Worm (Caenorhabditis elegans) whole organism, L4 larva: ENCODE measurements around the gene C47E8.1.

Source experiments
- F37D6.2 ChIP-seq: sonication (generic microtip); optimal IDR thresholded peaks from 2 replicates; lab custom pipeline; 2016; ENCODE audit warnings: mild to moderate bottlenecking, missing genetic modification characterization, missing compliant biosample characterization
- R02D3.7 ChIP-seq: fragments of 150-350 bp; sonication (generic microtip); optimal IDR thresholded peaks from 3 replicates; lab custom pipeline; 2014; ENCODE audit warnings: missing biosample characterization, missing genetic modification characterization
- T20F7.1 ChIP-seq: fragments of 200-800 bp; sonication (Bioruptor generic); optimal IDR thresholded peaks from 2 replicates; lab custom pipeline; 2018; ENCODE audit warnings: mild to moderate bottlenecking, missing genetic modification characterization, missing compliant biosample characterization
- T26A8.4 ChIP-seq: fragments of 200-800 bp; sonication (Bioruptor generic); IDR thresholded peaks from 2 replicates; pipeline ENCODE4 v1.3.6; 2022; ENCODE audit warnings: missing genetic modification characterization, missing compliant biosample characterization
- Y48G9A.11 ChIP-seq: fragments of 200-800 bp; sonication (Bioruptor generic); IDR thresholded peaks from 2 replicates; pipeline ENCODE4 v1.3.6; 2022; ENCODE audit warnings: missing genetic modification reagents, missing genetic modification characterization, missing compliant biosample characterization
- ZK337.2 ChIP-seq: fragments of 200-800 bp; sonication (Bioruptor generic); IDR thresholded peaks from 2 replicates; pipeline ENCODE4 v1.3.6; 2022; ENCODE audit warnings: missing genetic modification reagents, missing genetic modification characterization, missing compliant biosample characterization
- ZK546.5 ChIP-seq, 2 experiments: sonication (generic microtip); optimal IDR thresholded peaks; 2 replicates each; lab custom pipeline; 2017; ENCODE audit warnings: missing biosample characterization in 2 of 2, missing genetic modification characterization in 2 of 2
- aha-1 ChIP-seq: fragments of 150-350 bp; peaks from one replicate; lab custom pipeline; 2014; ENCODE audit warnings: missing biosample characterization, missing genetic modification characterization
- arid-1 ChIP-seq: fragments of 200-800 bp; sonication (Bioruptor generic); conservative IDR thresholded peaks from 2 replicates; pipeline ENCODE4 v1.3.6; 2022; ENCODE audit warnings: missing genetic modification reagents, missing genetic modification characterization, missing compliant biosample characterization
- ceh-20 ChIP-seq: fragments of 200-800 bp; sonication (Bioruptor generic); IDR thresholded peaks from 2 replicates; pipeline ENCODE4 v1.3.6; 2022; ENCODE audit warnings: missing genetic modification reagents, missing genetic modification characterization, missing compliant biosample characterization
- ceh-28 ChIP-seq: fragments of 150-350 bp; optimal IDR thresholded peaks from 2 replicates; lab custom pipeline; 2014; ENCODE audit warnings: missing biosample characterization, missing genetic modification reagents, missing genetic modification characterization
- ceh-32 ChIP-seq: sonication (generic microtip); optimal IDR thresholded peaks from 2 replicates; lab custom pipeline; 2016; ENCODE audit warnings: mild to moderate bottlenecking, missing genetic modification characterization, missing compliant biosample characterization; ENCODE audit not compliant: poor library complexity
- ceh-62 ChIP-seq: sonication (generic microtip); optimal IDR thresholded peaks from 2 replicates; lab custom pipeline; 2017; ENCODE audit warnings: missing biosample characterization, missing genetic modification characterization
- ceh-82 ChIP-seq: sonication (generic microtip); optimal IDR thresholded peaks from 2 replicates; lab custom pipeline; 2017; ENCODE audit warnings: missing biosample characterization, missing genetic modification characterization
- cey-2 ChIP-seq: sonication (generic microtip); optimal IDR thresholded peaks from 3 replicates; lab custom pipeline; 2017; ENCODE audit warnings: missing genetic modification characterization, mild to moderate bottlenecking, missing compliant biosample characterization, antibody characterized with exemption, borderline replicate concordance; ENCODE audit not compliant: insufficient read depth
- daf-19 ChIP-seq: fragments of 200-800 bp; sonication (Bioruptor generic); conservative IDR thresholded peaks from 2 replicates; pipeline ENCODE4 v1.3.6; 2022; ENCODE audit warnings: missing genetic modification characterization, missing compliant biosample characterization
- dmd-9 ChIP-seq: fragments of 200-800 bp; sonication (Bioruptor generic); IDR thresholded peaks from 2 replicates; pipeline ENCODE4 v1.3.6; 2022; ENCODE audit warnings: missing genetic modification reagents, missing genetic modification characterization, missing compliant biosample characterization
- duxl-1 ChIP-seq: sonication (generic microtip); optimal IDR thresholded peaks from 2 replicates; lab custom pipeline; 2016; ENCODE audit warnings: mild to moderate bottlenecking, missing genetic modification characterization, moderate library complexity, missing compliant biosample characterization; ENCODE audit not compliant: poor library complexity
- dve-1 ChIP-seq: sonication (generic microtip); optimal IDR thresholded peaks from 2 replicates; lab custom pipeline; 2017; ENCODE audit warnings: antibody characterized with exemption, mild to moderate bottlenecking, missing genetic modification characterization, missing compliant biosample characterization; ENCODE audit not compliant: insufficient read depth
- fos-1 ChIP-seq: fragments of 150-350 bp; optimal IDR thresholded peaks from 2 replicates; lab custom pipeline; 2014; ENCODE audit warnings: missing biosample characterization, missing genetic modification characterization
- hif-1 ChIP-seq, 2 experiments: sonication (generic microtip); optimal IDR thresholded peaks; 2 replicates each; lab custom pipeline; 2016 to 2017; ENCODE audit warnings: missing compliant biosample characterization in 2 of 2, missing genetic modification characterization in 2 of 2, missing genetic modification reagents in 2 of 2, missing genotype in 2 of 2, mild to moderate bottlenecking in 1 of 2
- hlh-11 ChIP-seq: fragments of 200-800 bp; sonication (Bioruptor generic); optimal IDR thresholded peaks from 2 replicates; lab custom pipeline; 2018; ENCODE audit warnings: mild to moderate bottlenecking, missing genetic modification characterization, missing compliant biosample characterization
- hlh-30 ChIP-seq: sonication (generic microtip); optimal IDR thresholded peaks from 2 replicates; lab custom pipeline; 2017; ENCODE audit warnings: antibody characterized with exemption, mild to moderate bottlenecking, missing genetic modification characterization, missing compliant biosample characterization; ENCODE audit not compliant: insufficient read depth
- jun-1 ChIP-seq: fragments of 150-350 bp; optimal IDR thresholded peaks from 2 replicates; lab custom pipeline; 2014; ENCODE audit warnings: missing biosample characterization, missing genetic modification reagents, missing genetic modification characterization
- lin-15B ChIP-seq: fragments of 150-350 bp; sonication (generic microtip); optimal IDR thresholded peaks from 3 replicates; lab custom pipeline; 2014; ENCODE audit warnings: missing biosample characterization, missing genetic modification characterization
- lin-29 ChIP-seq: fragments of 200-800 bp; sonication (Bioruptor generic); IDR thresholded peaks from 2 replicates; pipeline ENCODE4 v1.3.6; 2022; ENCODE audit warnings: missing genetic modification reagents, missing genetic modification characterization, missing compliant biosample characterization
- lin-39 ChIP-seq: fragments of 150-350 bp; optimal IDR thresholded peaks from 2 replicates; lab custom pipeline; 2014; ENCODE audit warnings: missing biosample characterization, missing genetic modification reagents, missing genetic modification characterization
- lir-3 ChIP-seq: sonication (generic microtip); optimal IDR thresholded peaks from 2 replicates; lab custom pipeline; 2016; ENCODE audit warnings: mild to moderate bottlenecking, missing genetic modification characterization, missing compliant biosample characterization
- lsy-2 ChIP-seq, 2 experiments: fragments of 150-350 bp in 1 of 2; sonication (generic microtip) in 1 of 2; optimal IDR thresholded peaks; 2 replicates each; lab custom pipeline; 2014 to 2017; ENCODE audit warnings: missing biosample characterization in 2 of 2, missing genetic modification characterization in 2 of 2
- mdl-1 ChIP-seq, 2 experiments: fragments of 150-350 bp in 1 of 2; sonication (generic microtip) in 1 of 2; optimal IDR thresholded peaks; 2 replicates each; lab custom pipeline; 2014 to 2017; ENCODE audit warnings: missing biosample characterization in 2 of 2, missing genetic modification characterization in 2 of 2
- mes-2 ChIP-seq: sonication (generic microtip); optimal IDR thresholded peaks from 2 replicates; lab custom pipeline; 2016; ENCODE audit warnings: missing genotype, mild to moderate bottlenecking, missing genetic modification characterization, missing compliant biosample characterization; ENCODE audit not compliant: poor library complexity, severe bottlenecking
- mxl-2 ChIP-seq: fragments of 200-800 bp; sonication (Bioruptor generic); conservative IDR thresholded peaks from 2 replicates; pipeline ENCODE4 v1.3.6; 2022; ENCODE audit warnings: missing genetic modification reagents, missing genetic modification characterization, missing compliant biosample characterization
- nhr-11 ChIP-seq: fragments of 150-350 bp; optimal IDR thresholded peaks from 2 replicates; lab custom pipeline; 2014; ENCODE audit warnings: missing biosample characterization, missing genetic modification characterization
- nhr-111 ChIP-seq: fragments of 200-800 bp; sonication (Bioruptor generic); optimal IDR thresholded peaks from 2 replicates; lab custom pipeline; 2018; ENCODE audit warnings: mild to moderate bottlenecking, missing genetic modification characterization, missing compliant biosample characterization
- nhr-237 ChIP-seq: sonication (generic microtip); optimal IDR thresholded peaks from 2 replicates; lab custom pipeline; 2017; ENCODE audit warnings: missing biosample characterization, missing genetic modification characterization
- nhr-25 ChIP-seq: sonication (generic microtip); optimal IDR thresholded peaks from 2 replicates; lab custom pipeline; 2017; ENCODE audit warnings: missing genetic modification characterization, mild to moderate bottlenecking, missing compliant biosample characterization, antibody characterized with exemption, moderate library complexity, borderline replicate concordance; ENCODE audit not compliant: insufficient read depth
- nhr-41 ChIP-seq: fragments of 200-800 bp; sonication (Bioruptor generic); IDR thresholded peaks from 2 replicates; pipeline ENCODE4 v1.3.6; 2022; ENCODE audit warnings: missing genetic modification reagents, missing genetic modification characterization, missing compliant biosample characterization
- nhr-48 ChIP-seq: sonication (generic microtip); optimal IDR thresholded peaks from 2 replicates; lab custom pipeline; 2016; ENCODE audit warnings: mild to moderate bottlenecking, missing genetic modification characterization, missing compliant biosample characterization
- nhr-6 ChIP-seq: fragments of 150-350 bp; optimal IDR thresholded peaks from 2 replicates; lab custom pipeline; 2014; ENCODE audit warnings: missing biosample characterization, missing genetic modification characterization
- nhr-77 ChIP-seq: fragments of 150-350 bp; optimal IDR thresholded peaks from 2 replicates; lab custom pipeline; 2014; ENCODE audit warnings: missing biosample characterization, missing genetic modification characterization
- php-3 ChIP-seq: fragments of 200-800 bp; sonication (Bioruptor generic); IDR thresholded peaks from 2 replicates; pipeline ENCODE4 v1.3.6; 2022; ENCODE audit warnings: missing genetic modification reagents, missing genetic modification characterization, missing compliant biosample characterization
- rbr-2 ChIP-seq: sonication (generic microtip); optimal IDR thresholded peaks from 2 replicates; lab custom pipeline; 2016; ENCODE audit warnings: missing genotype, missing genetic modification characterization, missing compliant biosample characterization
- saeg-2 ChIP-seq: fragments of 200-800 bp; sonication (Bioruptor generic); IDR thresholded peaks from 2 replicates; pipeline ENCODE4 v1.3.6; 2022; ENCODE audit warnings: missing genetic modification reagents, missing genetic modification characterization, missing compliant biosample characterization
- spr-3 ChIP-seq: fragments of 200-800 bp; sonication (Bioruptor generic); optimal IDR thresholded peaks from 2 replicates; lab custom pipeline; 2018; ENCODE audit warnings: mild to moderate bottlenecking, missing genetic modification characterization, missing compliant biosample characterization
- unc-39 ChIP-seq: sonication (generic microtip); optimal IDR thresholded peaks from 2 replicates; lab custom pipeline; 2017; ENCODE audit warnings: missing biosample characterization, missing genetic modification characterization
- unc-62 ChIP-seq, 3 experiments: fragments of 150-350 bp in 1 of 3; sonication (generic microtip); optimal IDR thresholded peaks in 2 of 3; peaks in 1 of 3; 1 replicate in 1 of 3; 2 replicates in 2 of 3; lab custom pipeline; 2014 to 2017; ENCODE audit warnings: missing biosample characterization in 3 of 3, missing genetic modification characterization in 3 of 3, missing genetic modification reagents in 3 of 3, missing genotype in 1 of 3
- vab-7 ChIP-seq: fragments of 200-800 bp; sonication (Bioruptor generic); IDR thresholded peaks from 2 replicates; pipeline ENCODE4 v1.3.6; 2022; ENCODE audit warnings: missing genetic modification reagents, missing genetic modification characterization, missing compliant biosample characterization
- ztf-7 ChIP-seq: fragments of 150-350 bp; optimal IDR thresholded peaks from 2 replicates; lab custom pipeline; 2014; ENCODE audit warnings: missing biosample characterization, missing genetic modification characterization

The C47E8.1 gene

ce11 chrV:14685435-14686058 is 19.7 kb downstream of the C47E8.1 start, which contains the start of gene C47E8.4 (continued):
- TF ChIP-seq dve-1 (tag; lab: Kevin White, UChicago): peak; percentile 99
- peak; percentile 98 for TF ChIP-seq rbr-2
- peak; percentile 89 for TF ChIP-seq php-3 (GFP tag; lab: Robert Waterston, UW)
- TF ChIP-seq nhr-11 (tag; lab: Kevin White, UChicago): peak; percentile 99
- TF ChIP-seq hif-1 (tag; optimal IDR thresholded peaks at IDR 0.05; lab: Kevin White, UChicago): peak; percentile 77 to 95
- peak; percentile 91 for TF ChIP-seq T20F7.1 (GFP tag; lab: Kevin White, UChicago)
- peak; percentile 94 for TF ChIP-seq nhr-48 (tag; lab: Kevin White, UChicago)
- TF ChIP-seq ceh-62 (tag; lab: Kevin White, UChicago): no peak
- no peak for TF ChIP-seq nhr-237
- TF ChIP-seq ceh-32 (tag; lab: Kevin White, UChicago): peak; percentile 76
- peak; percentile 99 for TF ChIP-seq aha-1 (tag; lab: Kevin White, UChicago)
- TF ChIP-seq daf-19 (GFP tag; lab: Robert Waterston, UW): no peak; the same call in 1 of the 2 replicates
- peak in 1 of 2 experiments; percentile 62 for TF ChIP-seq ZK546.5 (tag; optimal IDR thresholded peaks at IDR 0.05; lab: Kevin White, UChicago)
- TF ChIP-seq unc-39 (tag; lab: Kevin White, UChicago): no peak
- TF ChIP-seq nhr-111 (GFP tag; lab: Kevin White, UChicago): peak; percentile 54
- TF ChIP-seq spr-3 (GFP tag; lab: Kevin White, UChicago): peak; percentile 85
- peak; percentile 65; the same call in 1 of the 2 replicates for TF ChIP-seq nhr-41
- TF ChIP-seq ceh-20 (GFP tag; lab: Robert Waterston, UW): peak; percentile 98
- peak; percentile 90 for TF ChIP-seq lin-29 (GFP tag; lab: Robert Waterston, UW)
- peak; percentile 96 for TF ChIP-seq F37D6.2
- TF ChIP-seq mdl-1 (tag; optimal IDR thresholded peaks at IDR 0.05; lab: Kevin White, UChicago): peak in 1 of 2 experiments; percentile 48
- peak; percentile 69 for TF ChIP-seq vab-7 (GFP tag; lab: Robert Waterston, UW)
- peak; percentile 93 to 98 for TF ChIP-seq lsy-2 (tag; optimal IDR thresholded peaks at IDR 0.05; lab: Kevin White, UChicago)
- TF ChIP-seq Y48G9A.11 (GFP tag; lab: Robert Waterston, UW): peak; percentile 92
- no peak for TF ChIP-seq R02D3.7 (tag; lab: Kevin White, UChicago)
- peak; percentile 99 for TF ChIP-seq dmd-9 (GFP tag; lab: Robert Waterston, UW)
- TF ChIP-seq lir-3: peak; percentile 77
- TF ChIP-seq lin-15B (tag; lab: Kevin White, UChicago): peak; percentile 93
- peak; percentile 63; the same call in 1 of the 2 replicates for TF ChIP-seq mxl-2 (GFP tag; lab: Robert Waterston, UW)
- TF ChIP-seq hlh-30 (tag; lab: Kevin White, UChicago): peak; percentile 91
- peak; percentile 95 for TF ChIP-seq ZK337.2 (GFP tag; lab: Robert Waterston, UW)
- no peak for TF ChIP-seq fos-1 (tag; lab: Kevin White, UChicago)
- TF ChIP-seq mes-2 (tag; lab: Kevin White, UChicago): peak; percentile 99
- peak; percentile 87 for TF ChIP-seq arid-1 (GFP tag; lab: Robert Waterston, UW)
- peak; percentile 89 for TF ChIP-seq jun-1 (tag; lab: Kevin White, UChicago)
- peak; percentile 91 for TF ChIP-seq saeg-2 (GFP tag; lab: Robert Waterston, UW)
- peak; percentile 93 for TF ChIP-seq nhr-77 (tag; lab: Kevin White, UChicago)
- TF ChIP-seq ceh-28 (tag; lab: Kevin White, UChicago): no peak
- no peak for TF ChIP-seq lin-39
- peak; percentile 94 for TF ChIP-seq nhr-25 (tag; lab: Kevin White, UChicago)
- TF ChIP-seq duxl-1: peak; percentile 96
- peak; percentile 97 for TF ChIP-seq T26A8.4 (GFP tag; lab: Robert Waterston, UW)
- TF ChIP-seq hlh-11 (tag; lab: Kevin White, UChicago): peak; percentile 96
- no peak for TF ChIP-seq cey-2 (tag; lab: Kevin White, UChicago)
- TF ChIP-seq nhr-6 (tag; lab: Kevin White, UChicago): peak; percentile 99
- TF ChIP-seq ztf-7 (tag; lab: Kevin White, UChicago): peak; percentile 59
- TF ChIP-seq unc-62 (GFP tag; optimal IDR thresholded peaks at IDR 0.05 in 1 of 2; lab: Kevin White, UChicago): peak; percentile 56 to 99
- no peak for TF ChIP-seq unc-62 (tag; optimal IDR thresholded peaks at IDR 0.05; lab: Kevin White, UChicago)
- no peak for TF ChIP-seq ceh-82
